Fruit fly (Drosophila melanogaster) whole organism, embryonic: ENCODE measurements around the gene Obp19d.
A peak's percentile ranks its signal among the peaks of the same experiment; 100 is the strongest.

ENCODE experiments used
- Abd-B ChIP-seq: fragments of 200-800 bp; sonication (Bioruptor generic); optimal IDR thresholded peaks from 2 replicates; lab custom pipeline; 2018; ENCODE audit warnings: missing biosample characterization, mild to moderate bottlenecking, missing genetic modification characterization, moderate library complexity
- Atf6 ChIP-seq: fragments of 200-800 bp; sonication (Bioruptor generic); IDR thresholded peaks from 2 replicates; pipeline ENCODE4 v1.3.6; 2022; ENCODE audit warnings: missing biosample characterization, missing genetic modification characterization
- B-H2 ChIP-seq: fragments of 200-800 bp; sonication (Bioruptor generic); optimal IDR thresholded peaks from 2 replicates; lab custom pipeline; 2018; ENCODE audit warnings: missing biosample characterization, mild to moderate bottlenecking, missing genetic modification characterization
- C15 ChIP-seq: fragments of 200-800 bp; sonication (Bioruptor generic); IDR thresholded peaks from 3 replicates; pipeline ENCODE4 v1.3.6; 2022; ENCODE audit warnings: missing biosample characterization, missing genetic modification characterization
- CG10565 ChIP-seq: fragments of 200-800 bp; sonication (Bioruptor generic); optimal IDR thresholded peaks from 3 replicates; lab custom pipeline; 2016; ENCODE audit warnings: missing biosample characterization, mild to moderate bottlenecking, missing genetic modification characterization
- CG11093 ChIP-seq: fragments of 200-800 bp; sonication (Bioruptor generic); IDR thresholded peaks from 3 replicates; pipeline ENCODE4 v1.3.6; 2022; ENCODE audit warnings: missing biosample characterization, missing genetic modification characterization
- CG11247 ChIP-seq: fragments of 200-800 bp; sonication (Bioruptor generic); IDR thresholded peaks from 2 replicates; pipeline ENCODE4 v1.3.6; 2022; ENCODE audit warnings: missing biosample characterization, missing genetic modification characterization
- CG13123 ChIP-seq: fragments of 200-800 bp; sonication (Bioruptor generic); optimal IDR thresholded peaks from 2 replicates; lab custom pipeline; 2016; ENCODE audit warnings: missing biosample characterization, missing genetic modification characterization
- CG13296 ChIP-seq: fragments of 200-800 bp; sonication (Bioruptor generic); optimal IDR thresholded peaks from 3 replicates; lab custom pipeline; 2018; ENCODE audit warnings: missing biosample characterization, mild to moderate bottlenecking, missing genetic modification characterization
- CG13624 ChIP-seq: fragments of 200-800 bp; sonication (Bioruptor generic); optimal IDR thresholded peaks from 2 replicates; lab custom pipeline; 2016; ENCODE audit warnings: missing biosample characterization, missing genetic modification characterization
- CG14014 ChIP-seq: fragments of 200-800 bp; sonication (Bioruptor generic); IDR thresholded peaks from 2 replicates; pipeline ENCODE4 v1.3.6; 2022; ENCODE audit warnings: missing biosample characterization, missing genetic modification characterization
- CG14050 ChIP-seq: fragments of 200-800 bp; sonication (Bioruptor generic); IDR thresholded peaks from 3 replicates; pipeline ENCODE4 v1.3.6; 2022; ENCODE audit warnings: missing biosample characterization, missing genetic modification characterization
- CG14860 ChIP-seq: fragments of 200-800 bp; sonication (Bioruptor generic); IDR thresholded peaks from 3 replicates; pipeline ENCODE4 v1.3.6; 2022; ENCODE audit warnings: missing biosample characterization, missing genetic modification characterization; ENCODE audit not compliant: partially characterized antibody
- CG14965 ChIP-seq: fragments of 200-800 bp; sonication (Bioruptor generic); optimal IDR thresholded peaks from 2 replicates; lab custom pipeline; 2016; ENCODE audit warnings: missing biosample characterization, missing genetic modification characterization, borderline replicate concordance
- CG1647 ChIP-seq: fragments of 200-800 bp; sonication (Bioruptor generic); optimal IDR thresholded peaks from 3 replicates; lab custom pipeline; 2016; ENCODE audit warnings: missing biosample characterization, missing genetic modification characterization
- CG2199 ChIP-seq: fragments of 200-800 bp; sonication (Bioruptor generic); IDR thresholded peaks from 3 replicates; pipeline ENCODE4 v1.3.6; 2022; ENCODE audit warnings: missing biosample characterization, missing genetic modification characterization
- CG3163 ChIP-seq: fragments of 200-800 bp; sonication (Bioruptor generic); optimal IDR thresholded peaks from 3 replicates; lab custom pipeline; 2016; ENCODE audit warnings: missing biosample characterization, missing genetic modification characterization
- CG3847 ChIP-seq: fragments of 200-800 bp; sonication (Bioruptor generic); IDR thresholded peaks from 2 replicates; pipeline ENCODE4 v1.3.6; 2022; ENCODE audit warnings: missing biosample characterization, missing genetic modification characterization
- CG4282 ChIP-seq: fragments of 200-800 bp; sonication (Bioruptor generic); optimal IDR thresholded peaks from 2 replicates; lab custom pipeline; 2016; ENCODE audit warnings: missing biosample characterization, missing genetic modification characterization
- CG4730 ChIP-seq: fragments of 200-800 bp; sonication (Bioruptor generic); IDR thresholded peaks from 2 replicates; pipeline ENCODE4 v1.3.6; 2022; ENCODE audit warnings: missing biosample characterization, missing genetic modification characterization
- CG5953 ChIP-seq: fragments of 200-800 bp; sonication (Bioruptor generic); IDR thresholded peaks from 2 replicates; pipeline ENCODE4 v1.3.6; 2022; ENCODE audit warnings: missing biosample characterization, missing genetic modification characterization
- CG7357 ChIP-seq: fragments of 200-800 bp; sonication (Bioruptor generic); IDR thresholded peaks from 3 replicates; pipeline ENCODE4 v1.3.6; 2022; ENCODE audit warnings: missing biosample characterization, missing genetic modification characterization
- CG7372 ChIP-seq: fragments of 200-800 bp; sonication (Bioruptor generic); IDR thresholded peaks from 2 replicates; pipeline ENCODE4 v1.3.6; 2022; ENCODE audit warnings: missing biosample characterization, missing genetic modification characterization
- CG9876 ChIP-seq: fragments of 200-800 bp; sonication (Bioruptor generic); optimal IDR thresholded peaks from 2 replicates; lab custom pipeline; 2016; ENCODE audit warnings: missing biosample characterization, missing genetic modification characterization
- Hmr ChIP-seq: fragments of 200-800 bp; sonication (Bioruptor generic); optimal IDR thresholded peaks from 3 replicates; lab custom pipeline; 2017; ENCODE audit warnings: mild to moderate bottlenecking, missing biosample characterization, missing genetic modification reagents, missing genetic modification characterization
- Lhr ChIP-seq: fragments of 200-800 bp; sonication (Bioruptor generic); optimal IDR thresholded peaks from 3 replicates; lab custom pipeline; 2017; ENCODE audit warnings: mild to moderate bottlenecking, missing biosample characterization, missing genetic modification reagents, missing genetic modification characterization
- MBD-R2 ChIP-seq: fragments of 200-800 bp; sonication (Bioruptor generic); IDR thresholded peaks from 2 replicates; pipeline ENCODE4 v1.3.6; 2022; ENCODE audit warnings: missing biosample characterization, missing genetic modification characterization
- Neu2 ChIP-seq: fragments of 200-800 bp; sonication (Bioruptor generic); optimal IDR thresholded peaks from 3 replicates; lab custom pipeline; 2016; ENCODE audit warnings: missing biosample characterization, missing genetic modification characterization, borderline replicate concordance
- Oli ChIP-seq: fragments of 200-800 bp; sonication (Bioruptor generic); optimal IDR thresholded peaks from 2 replicates; lab custom pipeline; 2018; ENCODE audit warnings: missing biosample characterization, mild to moderate bottlenecking, missing genetic modification characterization, moderate library complexity
- Scr ChIP-seq: fragments of 200-800 bp; sonication (Bioruptor generic); IDR thresholded peaks from 2 replicates; pipeline ENCODE4 v1.3.6; 2022; ENCODE audit warnings: missing biosample characterization, missing genetic modification characterization; ENCODE audit not compliant: partially characterized antibody
- Sin3A ChIP-seq: fragments of >200 bp; optimal IDR thresholded peaks from 2 replicates; lab custom pipeline; 2018
- Ssrp ChIP-seq: fragments of 200-800 bp; sonication (Bioruptor generic); optimal IDR thresholded peaks from 2 replicates; lab custom pipeline; 2018; ENCODE audit warnings: missing biosample characterization, mild to moderate bottlenecking, missing genetic modification characterization, moderate library complexity
- Vsx1 ChIP-seq: fragments of 200-800 bp; sonication (Bioruptor generic); optimal IDR thresholded peaks from 2 replicates; lab custom pipeline; 2017; ENCODE audit warnings: missing biosample characterization, mild to moderate bottlenecking, missing genetic modification characterization, missing genetic modification reagents
- YL-1 ChIP-seq: fragments of 200-800 bp; sonication (Bioruptor generic); optimal IDR thresholded peaks from 3 replicates; lab custom pipeline; 2017; ENCODE audit warnings: missing biosample characterization, mild to moderate bottlenecking, missing genetic modification characterization
- ap ChIP-seq: fragments of 200-800 bp; sonication (Bioruptor generic); IDR thresholded peaks from 2 replicates; pipeline ENCODE4 v1.3.6; 2022; ENCODE audit warnings: missing biosample characterization, missing genetic modification characterization
- cas ChIP-seq: fragments of 200-800 bp; sonication (Bioruptor generic); IDR thresholded peaks from 2 replicates; pipeline ENCODE4 v1.3.6; 2022; ENCODE audit warnings: missing biosample characterization, missing genetic modification characterization
- cato ChIP-seq: fragments of 200-800 bp; sonication (Bioruptor generic); optimal IDR thresholded peaks from 2 replicates; lab custom pipeline; 2016; ENCODE audit warnings: missing biosample characterization, missing genetic modification characterization, borderline replicate concordance
- ci ChIP-seq: fragments of 200-800 bp; sonication (Bioruptor generic); IDR thresholded peaks from 3 replicates; pipeline ENCODE4 v1.3.6; 2022; ENCODE audit warnings: missing biosample characterization, missing genetic modification characterization
- da ChIP-seq: fragments of 200-800 bp; sonication (Bioruptor generic); optimal IDR thresholded peaks from 2 replicates; lab custom pipeline; 2016; ENCODE audit warnings: missing biosample characterization, missing genetic modification characterization
- exex ChIP-seq: fragments of 200-800 bp; sonication (Bioruptor generic); optimal IDR thresholded peaks from 4 replicates; lab custom pipeline; 2018; ENCODE audit warnings: missing biosample characterization, mild to moderate bottlenecking, missing genetic modification characterization, moderate library complexity
- fd3F ChIP-seq: fragments of 200-800 bp; sonication (Bioruptor generic); optimal IDR thresholded peaks from 2 replicates; lab custom pipeline; 2018; ENCODE audit warnings: missing biosample characterization, mild to moderate bottlenecking, missing genetic modification characterization, moderate library complexity
- fd96Cb ChIP-seq: fragments of 200-800 bp; sonication (Bioruptor generic); optimal IDR thresholded peaks from 2 replicates; lab custom pipeline; 2018; ENCODE audit warnings: missing biosample characterization, mild to moderate bottlenecking, missing genetic modification characterization, moderate library complexity
- kni ChIP-seq: fragments of 200-800 bp; sonication (Bioruptor generic); optimal IDR thresholded peaks from 3 replicates; lab custom pipeline; 2017; ENCODE audit warnings: mild to moderate bottlenecking, missing biosample characterization, missing genetic modification reagents, missing genetic modification characterization
- nau ChIP-seq: fragments of 200-800 bp; sonication (Bioruptor generic); optimal IDR thresholded peaks from 3 replicates; lab custom pipeline; 2017; ENCODE audit warnings: missing biosample characterization, mild to moderate bottlenecking, missing genetic modification characterization, missing genetic modification reagents
- nerfin-2 ChIP-seq: fragments of 200-800 bp; sonication (Bioruptor generic); IDR thresholded peaks from 2 replicates; pipeline ENCODE4 v1.3.6; 2022; ENCODE audit warnings: missing biosample characterization, missing genetic modification characterization; ENCODE audit not compliant: partially characterized antibody
- nmo ChIP-seq: fragments of 200-800 bp; sonication (Bioruptor generic); optimal IDR thresholded peaks from 2 replicates; lab custom pipeline; 2018; ENCODE audit warnings: missing biosample characterization, mild to moderate bottlenecking, missing genetic modification characterization, moderate library complexity
- pita ChIP-seq: fragments of 200-800 bp; sonication (Bioruptor generic); optimal IDR thresholded peaks from 2 replicates; lab custom pipeline; 2017; ENCODE audit warnings: missing biosample characterization, mild to moderate bottlenecking, missing genetic modification characterization
- pros ChIP-seq: fragments of 200-800 bp; sonication (Bioruptor generic); optimal IDR thresholded peaks from 3 replicates; lab custom pipeline; 2019; ENCODE audit warnings: missing biosample characterization, mild to moderate bottlenecking, missing genetic modification characterization, moderate library complexity
- row ChIP-seq: fragments of 200-800 bp; sonication (Bioruptor generic); IDR thresholded peaks from 3 replicates; pipeline ENCODE4 v1.3.6; 2022; ENCODE audit warnings: missing biosample characterization, missing genetic modification characterization
- slbo ChIP-seq: fragments of 200-800 bp; sonication (Bioruptor generic); IDR thresholded peaks from 2 replicates; pipeline ENCODE4 v1.3.6; 2022; ENCODE audit warnings: missing biosample characterization, missing genetic modification characterization
- trem ChIP-seq: fragments of 200-800 bp; optimal IDR thresholded peaks from 3 replicates; lab custom pipeline; 2019; ENCODE audit warnings: missing biosample characterization, mild to moderate bottlenecking, missing genetic modification characterization, moderate library complexity
- z ChIP-seq: fragments of 200-800 bp; sonication (Bioruptor generic); IDR thresholded peaks from 3 replicates; pipeline ENCODE4 v1.3.6; 2022; ENCODE audit warnings: missing biosample characterization, missing genetic modification characterization

The Obp19d gene

DNA sequence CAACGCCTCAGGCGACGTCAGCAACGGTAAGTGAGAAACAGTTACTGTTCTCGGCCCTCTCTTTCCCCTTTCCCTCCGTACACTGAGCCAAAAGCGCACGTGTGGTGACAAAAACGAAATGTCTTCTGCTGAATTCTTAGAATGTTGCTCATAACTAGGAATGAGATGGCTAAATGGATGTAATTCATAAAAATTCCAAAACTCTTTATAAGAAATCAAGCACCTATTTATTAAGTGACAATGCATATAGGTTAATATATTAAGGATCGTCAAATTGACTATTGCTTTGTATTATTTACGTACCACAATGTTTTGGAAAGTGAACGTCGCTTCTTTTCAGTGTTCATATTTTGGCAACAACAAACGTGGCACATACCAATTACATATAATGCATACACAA is 15.1 kb downstream of the Obp19d start (continued):
- TF ChIP-seq ap (GFP tag; lab: Robert Waterston, UW) (no peak), YL-1 (GFP tag; lab: Kevin White, UChicago) (no peak), CG13624 (GFP tag; lab: Kevin White, UChicago) (no peak), nau (GFP tag; lab: Kevin White, UChicago) (no peak), CG7357 (GFP tag; lab: Robert Waterston, UW) (no peak), fd3F (GFP tag; lab: Kevin White, UChicago) (no peak), CG5953 (no peak), row (GFP tag; lab: Robert Waterston, UW) (peak; percentile 53; the same call in 2 of the 3 replicates), B-H2 (peak; percentile 12), CG10565 (GFP tag; lab: Kevin White, UChicago) (no peak), cas (GFP tag; lab: Robert Waterston, UW) (no peak), CG13123 (no peak), fd96Cb (tag; lab: Kevin White, UChicago) (no peak), C15 (GFP tag; lab: Robert Waterston, UW) (no peak), Neu2 (no peak), da (GFP tag; lab: Kevin White, UChicago) (no peak), Hmr (GFP tag; lab: Kevin White, UChicago) (peak; percentile 68), ci (0 out of 3 replicates have a peak, but pooled peaks have one; percentile 15), Vsx1 (GFP tag; lab: Kevin White, UChicago) (no peak), Oli (tag; lab: Kevin White, UChicago) (peak; percentile 19), nmo (GFP tag; lab: Kevin White, UChicago) (no peak), Scr (GFP tag; lab: Robert Waterston, UW) (no peak), CG14014 (GFP tag; lab: Robert Waterston, UW) (0 out of 2 replicates have a peak, but pooled peaks have one; percentile 16), CG14050 (no peak), CG13296 (GFP tag; lab: Kevin White, UChicago) (peak; percentile 45), Lhr (GFP tag; lab: Kevin White, UChicago) (no peak), CG4282 (GFP tag; lab: Kevin White, UChicago) (no peak), z (GFP tag; lab: Robert Waterston, UW) (no peak), nerfin-2 (GFP tag; lab: Robert Waterston, UW) (no peak), cato (no peak), CG11093 (GFP tag; lab: Robert Waterston, UW) (no peak), kni (GFP tag; lab: Kevin White, UChicago) (no peak), CG2199 (GFP tag; lab: Robert Waterston, UW) (no peak), CG7372 (GFP tag; lab: Robert Waterston, UW) (no peak), Atf6 (GFP tag; lab: Robert Waterston, UW) (peak; percentile 60), MBD-R2 (GFP tag; lab: Robert Waterston, UW) (no peak), pros (no peak), exex (tag; lab: Kevin White, UChicago) (no peak), Ssrp (no peak), CG3847 (GFP tag; lab: Robert Waterston, UW) (no peak), slbo (GFP tag; lab: Robert Waterston, UW) (peak; percentile 66), trem (no peak), Sin3A (lab: Kevin White, UChicago) (no peak), CG11247 (no peak), CG14965 (no peak), CG3163 (GFP tag; lab: Kevin White, UChicago) (peak; percentile 14), pita (GFP tag; lab: Kevin White, UChicago) (no peak), Abd-B (no peak), CG9876 (GFP tag; lab: Kevin White, UChicago) (no peak), CG14860 (no peak), CG1647 (GFP tag; lab: Kevin White, UChicago) (no peak), CG4730 (GFP tag; lab: Robert Waterston, UW) (no peak)
